Worm (Caenorhabditis elegans) whole organism, L1 larva: ENCODE data around the gene anmt-2.

Source experiments
- Y116A8C.19 ChIP-seq: sonication (generic microtip); optimal IDR thresholded peaks from 2 replicates; lab custom pipeline; 2016; ENCODE audit warnings: missing compliant biosample characterization, missing genetic modification characterization, borderline replicate concordance
- aha-1 ChIP-seq: fragments of 150-350 bp; optimal IDR thresholded peaks from 2 replicates; lab custom pipeline; 2014; ENCODE audit warnings: missing biosample characterization, missing genetic modification characterization
- blmp-1 ChIP-seq: fragments of 150-350 bp; optimal IDR thresholded peaks from 2 replicates; lab custom pipeline; 2014; ENCODE audit warnings: missing biosample characterization, missing genetic modification characterization
- ceh-88 ChIP-seq: fragments of 200-800 bp; sonication (Bioruptor generic); IDR thresholded peaks from 2 replicates; pipeline ENCODE4 v1.3.6; 2022; ENCODE audit warnings: missing genetic modification characterization, missing compliant biosample characterization
- ceh-90 ChIP-seq: sonication (generic microtip); optimal IDR thresholded peaks from 2 replicates; lab custom pipeline; 2016; ENCODE audit warnings: missing genetic modification characterization, missing compliant biosample characterization
- dpl-1 ChIP-seq, 3 experiments: fragments of 150-350 bp in 2 of 3; sonication (generic microtip) in 1 of 3; optimal IDR thresholded peaks; 2 replicates each; lab custom pipeline; 2014 to 2017; ENCODE audit warnings: missing biosample characterization in 3 of 3, missing genetic modification characterization in 3 of 3, missing genetic modification reagents in 3 of 3
- efl-1 ChIP-seq, 4 experiments: fragments of 150-350 bp; optimal IDR thresholded peaks in 3 of 4; peaks in 1 of 4; 1 replicate in 1 of 4; 2 replicates in 3 of 4; lab custom pipeline; 2014; ENCODE audit warnings: missing biosample characterization in 2 of 4, missing genetic modification characterization in 2 of 4, missing genetic modification reagents in 2 of 4
- efl-3 ChIP-seq: fragments of 200-800 bp; sonication (Bioruptor generic); optimal IDR thresholded peaks from 2 replicates; lab custom pipeline; 2018; ENCODE audit warnings: mild to moderate bottlenecking, missing genetic modification characterization, missing compliant biosample characterization
- ets-5 ChIP-seq: fragments of 200-800 bp; sonication (Bioruptor generic); IDR thresholded peaks from 2 replicates; pipeline ENCODE4 v1.3.6; 2022; ENCODE audit warnings: missing genetic modification characterization, missing compliant biosample characterization
- fkh-10 ChIP-seq: sonication (generic microtip); optimal IDR thresholded peaks from 2 replicates; lab custom pipeline; 2017; ENCODE audit warnings: missing biosample characterization, missing genetic modification reagents, missing genetic modification characterization
- fkh-4 ChIP-seq: sonication (generic microtip); optimal IDR thresholded peaks from 2 replicates; lab custom pipeline; 2016; ENCODE audit warnings: missing compliant biosample characterization, missing genetic modification characterization, borderline replicate concordance
- fos-1 ChIP-seq: fragments of 150-350 bp; optimal IDR thresholded peaks from 2 replicates; lab custom pipeline; 2014; ENCODE audit warnings: missing biosample characterization, missing genetic modification characterization
- hlh-17 ChIP-seq: fragments of 200-800 bp; sonication (Bioruptor generic); optimal IDR thresholded peaks from 2 replicates; lab custom pipeline; 2018; ENCODE audit warnings: missing genetic modification characterization, mild to moderate bottlenecking, missing compliant biosample characterization, moderate library complexity, borderline replicate concordance
- hlh-4 ChIP-seq: sonication (generic microtip); optimal IDR thresholded peaks from 2 replicates; lab custom pipeline; 2016; ENCODE audit warnings: mild to moderate bottlenecking, missing genetic modification characterization, missing compliant biosample characterization
- hpl-2 ChIP-seq: fragments of 150-350 bp; optimal IDR thresholded peaks from 2 replicates; lab custom pipeline; 2014; ENCODE audit warnings: missing biosample characterization, missing genetic modification reagents, missing genetic modification characterization
- irx-1 ChIP-seq: sonication (generic microtip); optimal IDR thresholded peaks from 2 replicates; lab custom pipeline; 2016; ENCODE audit warnings: missing genetic modification characterization, missing compliant biosample characterization
- isw-1 ChIP-seq: fragments of 200-800 bp; sonication (Bioruptor generic); IDR thresholded peaks from 2 replicates; pipeline ENCODE4 v1.3.6; 2022; ENCODE audit warnings: missing genetic modification characterization, missing compliant biosample characterization
- jun-1 ChIP-seq: fragments of 150-350 bp; optimal IDR thresholded peaks from 2 replicates; lab custom pipeline; 2014; ENCODE audit warnings: missing biosample characterization, missing genetic modification reagents, missing genetic modification characterization
- lin-14 ChIP-seq: fragments of 200-800 bp; sonication (Bioruptor generic); optimal IDR thresholded peaks from 2 replicates; lab custom pipeline; 2018; ENCODE audit warnings: mild to moderate bottlenecking, missing genetic modification characterization, moderate library complexity, missing compliant biosample characterization
- lir-3 ChIP-seq: sonication (generic microtip); optimal IDR thresholded peaks from 2 replicates; lab custom pipeline; 2016; ENCODE audit warnings: mild to moderate bottlenecking, missing genetic modification characterization, moderate library complexity, missing compliant biosample characterization; ENCODE audit not compliant: poor library complexity
- lsy-2 ChIP-seq, 2 experiments: fragments of 150-350 bp; optimal IDR thresholded peaks; 2 replicates each; lab custom pipeline; 2014; ENCODE audit warnings: missing biosample characterization in 2 of 2, missing genetic modification characterization in 2 of 2
- mab-9 ChIP-seq: fragments of 200-800 bp; sonication (Bioruptor generic); IDR thresholded peaks from 2 replicates; pipeline ENCODE4 v1.3.6; 2022; ENCODE audit warnings: missing genetic modification reagents, missing genetic modification characterization, missing compliant biosample characterization
- mdl-1 ChIP-seq, 2 experiments: fragments of 150-350 bp; optimal IDR thresholded peaks; 2 replicates each; lab custom pipeline; 2014 to 2017; ENCODE audit warnings: missing biosample characterization in 2 of 2, missing genetic modification characterization in 2 of 2, inconsistent platforms in 1 of 2
- mef-2 ChIP-seq: fragments of 150-350 bp; optimal IDR thresholded peaks from 2 replicates; lab custom pipeline; 2014; ENCODE audit warnings: missing biosample characterization, missing genetic modification characterization
- mep-1 ChIP-seq: fragments of 150-350 bp; optimal IDR thresholded peaks from 2 replicates; lab custom pipeline; 2014; ENCODE audit warnings: missing biosample characterization, missing genetic modification characterization
- nhr-12 ChIP-seq: sonication (generic microtip); optimal IDR thresholded peaks from 2 replicates; lab custom pipeline; 2017; ENCODE audit warnings: missing biosample characterization, missing genetic modification characterization
- nhr-19 ChIP-seq: fragments of 200-800 bp; sonication (Bioruptor generic); conservative IDR thresholded peaks from 2 replicates; pipeline ENCODE4 v1.3.6; 2022; ENCODE audit warnings: missing genetic modification characterization, missing compliant biosample characterization
- nhr-20 ChIP-seq: sonication (generic microtip); optimal IDR thresholded peaks from 2 replicates; lab custom pipeline; 2016; ENCODE audit warnings: mild to moderate bottlenecking, missing genetic modification characterization, missing compliant biosample characterization
- nhr-47 ChIP-seq: sonication (generic microtip); optimal IDR thresholded peaks from 2 replicates; lab custom pipeline; 2016; ENCODE audit warnings: mild to moderate bottlenecking, missing genetic modification characterization, moderate library complexity, missing compliant biosample characterization
- nhr-71 ChIP-seq: sonication (generic microtip); optimal IDR thresholded peaks from 2 replicates; lab custom pipeline; 2016; ENCODE audit warnings: mild to moderate bottlenecking, missing genetic modification characterization, moderate library complexity, missing compliant biosample characterization
- nhr-76 ChIP-seq: sonication (generic microtip); optimal IDR thresholded peaks from 2 replicates; lab custom pipeline; 2017; ENCODE audit warnings: missing biosample characterization, missing genetic modification characterization
- nhr-77 ChIP-seq: fragments of 150-350 bp; optimal IDR thresholded peaks from 2 replicates; lab custom pipeline; 2014; ENCODE audit warnings: missing biosample characterization, missing genetic modification characterization
- nhr-84 ChIP-seq: sonication (generic microtip); optimal IDR thresholded peaks from 2 replicates; lab custom pipeline; 2017; ENCODE audit warnings: missing biosample characterization, missing genetic modification characterization
- nhr-85 ChIP-seq: sonication (generic microtip); peaks from one replicate; lab custom pipeline; 2016; ENCODE audit warnings: missing genetic modification characterization, inconsistent platforms, missing compliant biosample characterization
- nhr-90 ChIP-seq: sonication (generic microtip); optimal IDR thresholded peaks from 2 replicates; lab custom pipeline; 2016; ENCODE audit warnings: mild to moderate bottlenecking, missing genetic modification characterization, missing compliant biosample characterization; ENCODE audit not compliant: poor library complexity
- pag-3 ChIP-seq: sonication (generic microtip); optimal IDR thresholded peaks from 2 replicates; lab custom pipeline; 2017; ENCODE audit warnings: missing genetic modification characterization, mild to moderate bottlenecking, missing compliant biosample characterization, antibody characterized with exemption, borderline replicate concordance; ENCODE audit not compliant: insufficient read depth
- pax-3 ChIP-seq: fragments of 200-800 bp; sonication (Bioruptor generic); optimal IDR thresholded peaks from 2 replicates; lab custom pipeline; 2018; ENCODE audit warnings: mild to moderate bottlenecking, missing genetic modification characterization, moderate library complexity, missing compliant biosample characterization
- pqm-1 ChIP-seq: sonication (generic microtip); optimal IDR thresholded peaks from 3 replicates; lab custom pipeline; 2017; ENCODE audit warnings: missing biosample characterization, missing genetic modification characterization
- skn-1 ChIP-seq: fragments of 150-350 bp; optimal IDR thresholded peaks from 2 replicates; lab custom pipeline; 2014; ENCODE audit warnings: missing biosample characterization, missing genetic modification characterization
- snpc-4 ChIP-seq: fragments of 150-350 bp; optimal IDR thresholded peaks from 2 replicates; lab custom pipeline; 2014; ENCODE audit warnings: missing biosample characterization, missing genetic modification characterization
- snu-23 ChIP-seq: sonication (generic microtip); optimal IDR thresholded peaks from 2 replicates; lab custom pipeline; 2016; ENCODE audit warnings: missing genetic modification characterization, missing compliant biosample characterization
- sox-4 ChIP-seq: sonication (generic microtip); optimal IDR thresholded peaks from 2 replicates; lab custom pipeline; 2016; ENCODE audit warnings: missing genetic modification characterization, missing compliant biosample characterization
- sup-37 ChIP-seq: fragments of 200-800 bp; sonication (Bioruptor generic); optimal IDR thresholded peaks from 2 replicates; lab custom pipeline; 2018; ENCODE audit warnings: mild to moderate bottlenecking, missing genetic modification characterization, missing compliant biosample characterization
- tbx-2 ChIP-seq: sonication (generic microtip); optimal IDR thresholded peaks from 2 replicates; lab custom pipeline; 2016; ENCODE audit warnings: missing genetic modification characterization, missing compliant biosample characterization
- unc-130 ChIP-seq: fragments of 150-350 bp; optimal IDR thresholded peaks from 2 replicates; lab custom pipeline; 2017; ENCODE audit warnings: missing biosample characterization, missing genetic modification characterization, inconsistent platforms
- unc-30 ChIP-seq: sonication (generic microtip); optimal IDR thresholded peaks from 2 replicates; lab custom pipeline; 2017; ENCODE audit warnings: missing biosample characterization, missing genetic modification characterization
- unc-98 ChIP-seq: fragments of 200-800 bp; sonication (Bioruptor generic); IDR thresholded peaks from 2 replicates; pipeline ENCODE4 v1.3.6; 2022; ENCODE audit warnings: missing genetic modification characterization, missing compliant biosample characterization
- xbp-1 ChIP-seq: sonication (generic microtip); optimal IDR thresholded peaks from 2 replicates; lab custom pipeline; 2016; ENCODE audit warnings: missing genetic modification characterization, missing compliant biosample characterization
- zag-1 ChIP-seq: fragments of 150-350 bp; optimal IDR thresholded peaks from 2 replicates; lab custom pipeline; 2014; ENCODE audit warnings: missing biosample characterization, missing genetic modification characterization
- zip-4 ChIP-seq: fragments of 200-800 bp; sonication (Bioruptor generic); optimal IDR thresholded peaks from 2 replicates; lab custom pipeline; 2018; ENCODE audit warnings: mild to moderate bottlenecking, missing genetic modification characterization, moderate library complexity, missing compliant biosample characterization

The anmt-2 gene

DNA sequence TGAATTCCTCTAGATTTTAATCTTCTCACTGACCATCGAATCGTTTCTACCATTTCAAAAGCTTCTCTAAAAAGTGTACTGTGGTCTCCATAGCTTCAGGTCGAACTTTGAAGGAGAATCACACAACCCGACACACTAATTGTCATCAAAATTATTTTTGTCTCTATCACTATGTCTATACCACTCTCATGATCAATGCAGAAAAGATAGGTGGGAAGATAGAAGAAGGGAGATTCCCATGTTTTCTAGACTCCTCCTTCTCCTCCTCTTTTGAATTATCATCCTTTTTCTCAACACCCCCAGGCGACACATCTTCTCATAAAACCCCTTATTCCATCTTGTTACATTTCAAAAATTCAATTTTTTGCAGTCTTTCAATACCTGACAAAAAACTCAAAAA lies 11.7 kb downstream of the anmt-2 start, which contains the start of gene Y42G9A.3 (continued):
- no peak for TF ChIP-seq unc-98
- TF ChIP-seq jun-1 (tag; lab: Kevin White, UChicago): no peak
- TF ChIP-seq fos-1 (tag; lab: Kevin White, UChicago): no peak
- no peak for TF ChIP-seq fkh-4 (tag; lab: Kevin White, UChicago)
- TF ChIP-seq skn-1 (tag; lab: Kevin White, UChicago): peak; percentile 82
- TF ChIP-seq pax-3 (tag; lab: Kevin White, UChicago): no peak
- TF ChIP-seq xbp-1 (tag; lab: Kevin White, UChicago): no peak
- TF ChIP-seq nhr-84 (tag; lab: Kevin White, UChicago): no peak
- no peak for TF ChIP-seq sox-4 (tag; lab: Kevin White, UChicago)
- TF ChIP-seq zip-4 (GFP tag; lab: Kevin White, UChicago): no peak
- TF ChIP-seq dpl-1 (GFP tag; optimal IDR thresholded peaks at IDR 0.05; lab: Kevin White, UChicago): no peak
- no peak for TF ChIP-seq unc-130 (tag; lab: Kevin White, UChicago)
- TF ChIP-seq pqm-1 (tag; lab: Kevin White, UChicago): no peak
- TF ChIP-seq nhr-20: peak; percentile 7
- TF ChIP-seq mab-9: no peak
- TF ChIP-seq ets-5 (GFP tag; lab: Robert Waterston, UW): no peak
- no peak for TF ChIP-seq nhr-77 (tag; lab: Kevin White, UChicago)
- TF ChIP-seq isw-1 (GFP tag; lab: Robert Waterston, UW): no peak
- TF ChIP-seq ceh-90: no peak
- TF ChIP-seq lir-3 (tag; lab: Kevin White, UChicago): no peak
- TF ChIP-seq snpc-4: no peak
- no peak for TF ChIP-seq sup-37
- TF ChIP-seq efl-1 (optimal IDR thresholded peaks at IDR 0.05; lab: Kevin White, UChicago): no peak
- TF ChIP-seq efl-1 (GFP tag; optimal IDR thresholded peaks at IDR 0.05 in 1 of 2; lab: Kevin White, UChicago): peak in 1 of 2 experiments; percentile 51
- TF ChIP-seq nhr-47 (tag; lab: Kevin White, UChicago): no peak
- TF ChIP-seq irx-1 (tag; lab: Kevin White, UChicago): no peak
- TF ChIP-seq Y116A8C.19 (tag; lab: Kevin White, UChicago): no peak
- TF ChIP-seq hpl-2 (GFP tag; lab: Kevin White, UChicago): no peak
- TF ChIP-seq aha-1 (tag; lab: Kevin White, UChicago): no peak
- TF ChIP-seq nhr-71 (tag; lab: Kevin White, UChicago): no peak
- TF ChIP-seq lin-14 (GFP tag; lab: Kevin White, UChicago): peak; percentile 21
- no peak for TF ChIP-seq ceh-88 (GFP tag; lab: Robert Waterston, UW)
- TF ChIP-seq nhr-19: no peak; the same call in 1 of the 2 replicates
- TF ChIP-seq nhr-12 (tag; lab: Kevin White, UChicago): no peak
- TF ChIP-seq nhr-90: no peak
- no peak for TF ChIP-seq fkh-10 (GFP tag; lab: Kevin White, UChicago)
- TF ChIP-seq nhr-85 (tag; lab: Kevin White, UChicago): no peak

DNA sequence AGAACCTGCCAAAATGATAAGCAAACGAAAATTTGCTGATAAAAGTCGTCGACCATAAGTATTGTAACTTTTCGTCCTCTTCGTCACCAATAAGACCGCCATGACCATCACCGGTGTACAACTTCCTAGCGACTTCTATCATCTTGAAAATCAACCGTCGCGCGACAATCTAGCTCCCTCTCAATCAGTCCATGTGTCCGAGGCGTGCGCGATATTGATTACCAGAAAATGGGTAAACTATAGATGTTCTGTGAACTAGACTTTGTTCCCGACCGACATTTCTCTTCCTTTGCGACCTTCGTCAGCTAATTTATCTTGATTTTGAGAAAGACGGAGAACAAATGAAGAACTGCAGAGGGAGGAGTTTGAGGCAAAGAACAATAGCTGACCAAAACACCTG lies 12.2 kb downstream of the anmt-2 start:
- TF ChIP-seq unc-30 (tag; lab: Kevin White, UChicago) (no peak), tbx-2 (tag; lab: Kevin White, UChicago) (peak; percentile 50), Y116A8C.19 (tag; lab: Kevin White, UChicago) (no peak), nhr-90 (peak; percentile 65), snpc-4 (no peak), mef-2 (tag; lab: Kevin White, UChicago) (no peak), nhr-20 (peak; percentile 74), skn-1 (tag; lab: Kevin White, UChicago) (no peak), mdl-1 (tag; optimal IDR thresholded peaks at IDR 0.05; lab: Kevin White, UChicago) (peak in 1 of 2 experiments; percentile 55), efl-3 (GFP tag; lab: Kevin White, UChicago) (no peak), pag-3 (tag; lab: Kevin White, UChicago) (no peak), mep-1 (tag; lab: Kevin White, UChicago) (peak; percentile 45), lsy-2 (tag; optimal IDR thresholded peaks at IDR 0.05; lab: Kevin White, UChicago) (peak in 1 of 2 experiments; percentile 4), hlh-4 (tag; lab: Kevin White, UChicago) (no peak), hlh-17 (no peak), ceh-88 (GFP tag; lab: Robert Waterston, UW) (no peak), snu-23 (GFP tag; lab: Kevin White, UChicago) (peak; percentile 37), nhr-71 (tag; lab: Kevin White, UChicago) (peak; percentile 55), nhr-47 (tag; lab: Kevin White, UChicago) (peak; percentile 16), efl-1 (optimal IDR thresholded peaks at IDR 0.05; lab: Kevin White, UChicago) (no peak), efl-1 (GFP tag; optimal IDR thresholded peaks at IDR 0.05 in 1 of 2; lab: Kevin White, UChicago) (peak in 1 of 2 experiments; percentile 72), blmp-1 (tag; lab: Kevin White, UChicago) (peak; percentile 73), dpl-1 (GFP tag; optimal IDR thresholded peaks at IDR 0.05; lab: Kevin White, UChicago) (peak in 1 of 3 experiments; percentile 12), nhr-76 (tag; lab: Kevin White, UChicago) (no peak), zag-1 (tag; lab: Kevin White, UChicago) (no peak)
